Fruit fly (Drosophila melanogaster): ENCODE data around the gene dsh.

The dsh gene

dm6 chrX:11338047-11338747 is 17.5 kb upstream of the dsh start (continued):
- TF ChIP-seq CoRest (tag; optimal IDR thresholded peaks at IDR 0.05): peak; percentile 86
- TF ChIP-seq Mrtf (GFP tag; IDR thresholded peaks at IDR 0.05): no peak; the same call in 2 of the 3 replicates
- TF ChIP-seq HHEX (GFP tag; optimal IDR thresholded peaks at IDR 0.05): peak; percentile 71
- TF ChIP-seq Dp (GFP tag; optimal IDR thresholded peaks at IDR 0.05): no peak
- TF ChIP-seq prd (optimal IDR thresholded peaks at IDR 0.05): no peak
- peak; percentile 64 for TF ChIP-seq prd (GFP tag; IDR thresholded peaks at IDR 0.05)
- no peak for TF ChIP-seq CG12769 (tag; optimal IDR thresholded peaks at IDR 0.05)
- TF ChIP-seq gfzf (GFP tag; optimal IDR thresholded peaks at IDR 0.05): no peak
- TF ChIP-seq tgo (GFP tag; IDR thresholded peaks at IDR 0.05): peak; percentile 46; the same call in 2 of the 3 replicates
- no peak for TF ChIP-seq gsb-n (tag; optimal IDR thresholded peaks at IDR 0.05)
- peak; percentile 63 for TF ChIP-seq esg (GFP tag; conservative IDR thresholded peaks at IDR 0.05)
- peak; percentile 37 for TF ChIP-seq CG10565 (GFP tag; optimal IDR thresholded peaks at IDR 0.05)
- no peak for TF ChIP-seq MESR4 (GFP tag; optimal IDR thresholded peaks at IDR 0.05)
- TF ChIP-seq Side (GFP tag; optimal IDR thresholded peaks at IDR 0.05): peak; percentile 52
- TF ChIP-seq CG11504 (tag; optimal IDR thresholded peaks at IDR 0.05): no peak
- TF ChIP-seq CG16863 (GFP tag; optimal IDR thresholded peaks at IDR 0.05): peak; percentile 60
- TF ChIP-seq HmgD (GFP tag; optimal IDR thresholded peaks at IDR 0.05): no peak
- TF ChIP-seq chn (GFP tag; optimal IDR thresholded peaks at IDR 0.05): peak; percentile 65
- TF ChIP-seq amos (GFP tag; IDR thresholded peaks at IDR 0.05; ENCODE audit: partially characterized antibody): no peak
- TF ChIP-seq Kr (GFP tag; optimal IDR thresholded peaks at IDR 0.05): peak; percentile 71
- no peak for TF ChIP-seq hth (optimal IDR thresholded peaks at IDR 0.05)
- TF ChIP-seq Dip3 (GFP tag; optimal IDR thresholded peaks at IDR 0.05): peak; percentile 8
- TF ChIP-seq Gug (GFP tag; IDR thresholded peaks at IDR 0.05): 0 out of 4 replicates have a peak, but pooled peaks have one; percentile 6
- TF ChIP-seq ewg (GFP tag; optimal IDR thresholded peaks at IDR 0.05): peak; percentile 48
- peak; percentile 73 for TF ChIP-seq seq (GFP tag; IDR thresholded peaks at IDR 0.05)
- no peak for TF ChIP-seq D (optimal IDR thresholded peaks at IDR 0.05)
- peak; percentile 63 for TF ChIP-seq D (GFP tag; optimal IDR thresholded peaks at IDR 0.05)
- TF ChIP-seq CG31224 (GFP tag; IDR thresholded peaks at IDR 0.05): no peak
- no peak for TF ChIP-seq Dll (GFP tag; IDR thresholded peaks at IDR 0.05; ENCODE audit: partially characterized antibody)
- peak; percentile 73 for TF ChIP-seq CG10267 (tag; optimal IDR thresholded peaks at IDR 0.05)
- peak; percentile 64 for TF ChIP-seq cwo (GFP tag; optimal IDR thresholded peaks at IDR 0.05)
- 0 out of 2 replicates have a peak, but pooled peaks have one; percentile 28 for TF ChIP-seq wor (GFP tag; IDR thresholded peaks at IDR 0.05)
- peak; percentile 25 for TF ChIP-seq CG15073 (GFP tag; optimal IDR thresholded peaks at IDR 0.05)
- TF ChIP-seq salm (tag; optimal IDR thresholded peaks at IDR 0.05): no peak
- TF ChIP-seq D19A (tag; optimal IDR thresholded peaks at IDR 0.05): no peak
- TF ChIP-seq Awh (GFP tag; IDR thresholded peaks at IDR 0.05): no peak
- peak; percentile 79 for TF ChIP-seq CG17385 (GFP tag; optimal IDR thresholded peaks at IDR 0.05)
- no peak for TF ChIP-seq CG1603 (tag; optimal IDR thresholded peaks at IDR 0.05)
- no peak for TF ChIP-seq vfl (GFP tag; optimal IDR thresholded peaks at IDR 0.05)
- peak; percentile 70 for TF ChIP-seq Fer1 (GFP tag; optimal IDR thresholded peaks at IDR 0.05)
- no peak for TF ChIP-seq Hmx (GFP tag; optimal IDR thresholded peaks at IDR 0.05)
- TF ChIP-seq ro (GFP tag; IDR thresholded peaks at IDR 0.05): no peak
- no peak for TF ChIP-seq Neu2 (GFP tag; optimal IDR thresholded peaks at IDR 0.05; ENCODE audit: borderline replicate concordance)
- TF ChIP-seq kah (GFP tag; optimal IDR thresholded peaks at IDR 0.05): peak; percentile 13
- TF ChIP-seq CG17568 (GFP tag; optimal IDR thresholded peaks at IDR 0.05): no peak
- peak; percentile 32 for TF ChIP-seq gro (GFP tag; optimal IDR thresholded peaks at IDR 0.05)
- peak; percentile 84 for TF ChIP-seq CG7839 (tag; optimal IDR thresholded peaks at IDR 0.05)
- TF ChIP-seq Myb (GFP tag; optimal IDR thresholded peaks at IDR 0.05): peak; percentile 39
- peak; percentile 19 for TF ChIP-seq CG8359 (GFP tag; optimal IDR thresholded peaks at IDR 0.05; ENCODE audit: borderline replicate concordance)
- peak; percentile 33 for TF ChIP-seq sima (GFP tag; optimal IDR thresholded peaks at IDR 0.05)

All from whole organism, embryonic.